Fruit fly (Drosophila melanogaster) Kc167 (cell line): ENCODE results near the gene MSAmiP.

Experiments used
- Myc ChIP-seq: fragments of >200 bp; optimal IDR thresholded peaks from 2 replicates; lab custom pipeline; 2017; ENCODE audit warnings: missing external identifiers
- Sin3A ChIP-seq: fragments of >200 bp; optimal IDR thresholded peaks from 2 replicates; lab custom pipeline; 2018; ENCODE audit warnings: missing external identifiers
- h ChIP-seq: fragments of >200 bp; optimal IDR thresholded peaks from 3 replicates; lab custom pipeline; 2018; ENCODE audit warnings: missing external identifiers
- insv ChIP-seq: fragments of >200 bp; optimal IDR thresholded peaks from 3 replicates; lab custom pipeline; 2018; ENCODE audit warnings: missing external identifiers
- psq ChIP-seq: fragments of >200 bp; optimal IDR thresholded peaks from 2 replicates; lab custom pipeline; 2017; ENCODE audit warnings: missing external identifiers
- ttk ChIP-seq: sonication (Bioruptor generic); optimal IDR thresholded peaks from 2 replicates; lab custom pipeline; 2017; ENCODE audit warnings: missing external identifiers

Gene MSAmiP

DNA sequence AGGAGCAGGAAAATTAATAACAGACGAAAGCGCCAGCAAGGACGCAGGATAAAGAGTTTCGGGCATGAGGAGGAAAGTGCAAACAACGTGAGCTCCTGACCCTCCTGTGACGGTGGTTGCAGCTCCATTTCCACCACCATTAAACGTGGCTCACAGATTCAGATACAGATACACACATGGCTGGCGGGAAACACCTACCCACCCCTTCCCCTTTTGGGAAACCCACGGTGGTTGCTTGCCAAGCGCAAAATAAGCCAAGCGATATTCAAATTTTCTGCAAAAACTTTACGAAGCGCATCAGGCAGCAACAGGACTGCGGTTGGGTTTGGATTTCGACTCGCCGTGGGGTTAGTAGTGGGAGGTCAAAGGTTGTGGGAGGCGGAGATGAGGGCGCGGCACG, 20.6 kb downstream of the MSAmiP start:
- TF ChIP-seq psq (lab: Kevin White, UChicago), result no peak
- TF ChIP-seq Sin3A (lab: Kevin White, UChicago), result no peak
- TF ChIP-seq Myc (lab: Kevin White, UChicago), result no peak
- TF ChIP-seq h (lab: Kevin White, UChicago), result no peak
- no peak for TF ChIP-seq insv (lab: Kevin White, UChicago)
- no peak for TF ChIP-seq ttk

- TF ChIP-seq ttk (no peak), Myc (lab: Kevin White, UChicago) (no peak), insv (lab: Kevin White, UChicago) (no peak), h (lab: Kevin White, UChicago) (no peak), Sin3A (lab: Kevin White, UChicago) (no peak), psq (lab: Kevin White, UChicago) (no peak)
Observed at dm6 chr3R:16872980-16873765, 22.9 kb downstream of the MSAmiP start.

DNA sequence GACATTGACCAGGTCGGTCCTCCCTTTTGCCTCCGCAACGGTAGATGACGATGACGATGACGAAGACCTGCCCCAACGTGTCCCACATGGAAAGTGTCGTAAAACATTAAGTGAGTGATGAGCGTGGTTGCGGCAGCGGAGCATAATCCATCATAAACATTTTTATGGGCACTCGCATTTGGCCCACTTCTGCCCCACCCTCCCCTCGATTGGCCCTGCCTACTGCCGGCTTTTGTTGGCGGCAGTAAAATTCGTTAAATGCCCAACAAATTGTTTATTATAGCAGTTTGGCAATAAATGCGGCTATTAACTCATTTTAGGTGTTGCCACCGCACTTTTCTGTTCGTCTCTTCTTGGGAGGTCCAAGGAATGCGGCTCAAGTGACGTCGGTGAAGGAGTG, 24.8 kb downstream of the MSAmiP start:
- no peak for TF ChIP-seq Myc (lab: Kevin White, UChicago)
- TF ChIP-seq psq (lab: Kevin White, UChicago), result no peak
- TF ChIP-seq h (lab: Kevin White, UChicago), result no peak
- TF ChIP-seq insv (lab: Kevin White, UChicago), result no peak
- TF ChIP-seq ttk, result no peak
- TF ChIP-seq Sin3A (lab: Kevin White, UChicago), result no peak

DNA sequence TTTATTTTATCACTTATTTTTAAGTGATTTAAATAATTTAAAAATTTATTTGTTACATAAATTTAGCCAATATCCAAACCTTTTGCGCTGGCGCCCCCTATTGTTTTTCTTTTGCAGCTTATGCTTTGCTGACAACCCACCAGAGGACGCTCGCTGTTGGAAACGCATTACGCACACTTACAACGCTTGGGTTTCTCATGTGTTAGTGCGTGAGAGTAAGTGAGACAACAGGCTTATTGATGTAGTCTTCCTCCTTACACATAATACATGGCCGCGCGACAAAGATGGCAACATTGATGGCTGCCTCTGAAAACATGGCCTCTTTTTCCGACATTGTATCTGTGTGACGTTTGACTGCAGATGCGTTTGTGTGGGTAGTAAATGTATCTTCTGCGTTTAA, 26.8 kb downstream of the MSAmiP start:
- TF ChIP-seq ttk, result no peak
- TF ChIP-seq Sin3A (lab: Kevin White, UChicago), result no peak
- TF ChIP-seq Myc (lab: Kevin White, UChicago), result no peak
- TF ChIP-seq psq (lab: Kevin White, UChicago), result no peak
- no peak for TF ChIP-seq insv (lab: Kevin White, UChicago)
- no peak for TF ChIP-seq h (lab: Kevin White, UChicago)

DNA sequence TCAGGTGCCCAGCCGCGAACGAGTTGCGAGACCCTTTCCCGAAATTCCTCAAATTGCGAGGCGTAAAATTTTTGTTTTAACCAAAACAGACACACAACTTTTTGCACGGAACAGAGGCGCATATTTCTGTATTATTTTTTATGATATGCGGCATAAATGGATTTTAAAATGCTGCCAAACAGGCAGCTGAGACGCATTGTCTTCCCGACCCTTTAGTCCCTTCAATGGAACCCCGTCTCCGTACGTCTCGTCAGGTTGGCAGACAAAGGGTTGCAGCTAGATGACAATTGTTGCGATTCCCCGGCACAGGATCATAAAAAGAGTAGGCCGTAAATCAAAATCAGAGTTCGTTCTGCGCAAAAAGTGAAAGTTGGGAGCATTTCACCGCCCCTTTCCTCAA, 31.1 kb downstream of the MSAmiP start:
- no peak for TF ChIP-seq Sin3A (lab: Kevin White, UChicago)
- no peak for TF ChIP-seq Myc (lab: Kevin White, UChicago)
- TF ChIP-seq psq (lab: Kevin White, UChicago), result no peak
- no peak for TF ChIP-seq ttk
- TF ChIP-seq insv (lab: Kevin White, UChicago), result no peak
- TF ChIP-seq h (lab: Kevin White, UChicago), result no peak

DNA sequence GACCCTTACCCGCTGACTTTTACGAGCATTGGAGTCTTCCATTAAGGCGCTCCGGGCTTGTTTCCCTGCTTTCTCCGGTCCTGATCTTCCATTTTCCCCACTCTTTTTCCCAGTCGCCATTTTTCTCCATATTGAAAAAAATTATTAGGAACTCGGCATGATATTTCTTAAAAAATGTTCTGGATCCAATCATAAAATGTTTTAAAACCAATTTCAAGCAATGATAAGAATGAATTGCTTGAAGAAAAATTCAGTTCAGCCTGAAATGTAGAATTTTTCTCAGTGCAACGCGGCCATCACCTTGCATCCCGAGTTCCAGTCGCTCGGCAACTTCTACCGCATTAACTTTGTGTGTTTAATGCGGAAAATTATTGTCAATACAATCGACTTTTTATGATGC, 34.9 kb downstream of the MSAmiP start:
- no peak for TF ChIP-seq ttk
- TF ChIP-seq Myc (lab: Kevin White, UChicago), result no peak
- no peak for TF ChIP-seq h (lab: Kevin White, UChicago)
- TF ChIP-seq insv (lab: Kevin White, UChicago), result no peak
- TF ChIP-seq psq (lab: Kevin White, UChicago), result no peak
- TF ChIP-seq Sin3A (lab: Kevin White, UChicago), result no peak

DNA sequence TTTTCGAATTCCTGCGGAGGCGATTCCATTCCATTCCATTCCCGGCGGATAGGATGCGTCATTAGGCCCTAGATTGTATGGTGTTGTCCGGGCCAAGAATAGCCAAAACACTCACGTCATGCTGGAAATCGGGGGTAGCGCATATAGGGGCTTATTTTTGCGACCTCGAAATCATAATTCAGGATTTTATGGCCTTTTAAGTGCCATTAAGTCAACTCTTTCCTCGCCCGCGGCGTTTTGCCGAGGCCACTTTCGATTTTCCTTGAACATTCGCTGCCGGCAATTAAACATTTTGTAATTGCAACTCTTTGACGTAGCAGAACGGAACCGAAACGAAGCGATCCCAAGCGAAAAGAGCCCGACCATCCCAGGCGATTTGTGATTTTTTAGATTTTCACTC, 36.4 kb downstream of the MSAmiP start:
- no peak for TF ChIP-seq Myc (lab: Kevin White, UChicago)

- no peak for TF ChIP-seq psq (lab: Kevin White, UChicago)
- TF ChIP-seq Sin3A (lab: Kevin White, UChicago), result no peak
- TF ChIP-seq h (lab: Kevin White, UChicago), result no peak
- TF ChIP-seq insv (lab: Kevin White, UChicago), result no peak
- no peak for TF ChIP-seq Myc (lab: Kevin White, UChicago)
- TF ChIP-seq ttk, result no peak
Observed at dm6 chr3R:16857029-16858027, 38.8 kb downstream of the MSAmiP start.

- no peak for TF ChIP-seq Myc (lab: Kevin White, UChicago)
Observed at dm6 chr3R:16855850-16856249, 40.2 kb downstream of the MSAmiP start.

- TF ChIP-seq Myc (lab: Kevin White, UChicago) (no peak), Sin3A (lab: Kevin White, UChicago) (no peak), ttk (no peak)
Observed at dm6 chr3R:16854505-16854904, 41.6 kb downstream of the MSAmiP start.

DNA sequence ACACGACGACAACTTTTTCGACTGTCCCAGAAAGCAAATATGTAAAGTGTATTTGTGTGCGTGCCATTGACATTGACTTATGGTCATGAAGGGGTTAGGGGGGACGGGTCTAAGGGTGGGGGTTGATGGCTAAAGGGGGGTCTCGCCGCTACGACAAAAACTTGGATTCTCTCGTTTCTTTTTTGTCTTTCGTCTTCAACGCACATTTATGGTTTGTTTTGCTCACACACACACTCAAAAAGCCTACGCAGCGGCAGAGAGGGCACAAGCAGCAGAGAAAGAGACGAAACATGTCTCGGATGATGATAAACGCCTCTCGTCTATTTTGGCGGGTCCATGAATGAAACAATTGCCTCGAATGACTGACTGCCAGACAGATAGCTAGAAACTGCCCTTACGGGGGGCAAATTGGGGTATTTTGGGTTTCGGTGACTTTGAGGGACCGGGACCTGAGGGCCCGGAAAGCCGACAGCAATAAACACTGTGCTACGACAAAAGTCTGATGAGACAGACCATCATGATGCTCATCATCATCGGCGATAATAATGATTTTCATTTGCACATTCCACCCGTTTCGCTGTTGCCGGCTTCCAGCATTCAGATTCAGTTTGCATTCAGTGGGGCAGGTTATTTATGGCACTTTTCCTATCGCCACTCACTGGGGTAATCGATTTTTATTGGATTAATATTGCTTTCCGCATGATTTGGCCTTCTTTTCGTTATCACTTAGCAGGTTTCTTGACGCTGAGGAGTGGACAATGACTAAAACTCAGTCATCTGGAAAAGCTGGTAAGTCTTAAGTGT, 45.2 kb downstream of the MSAmiP start:
- no peak for TF ChIP-seq insv (lab: Kevin White, UChicago)
- TF ChIP-seq h (lab: Kevin White, UChicago), result no peak
- TF ChIP-seq psq (lab: Kevin White, UChicago), result no peak
- no peak for TF ChIP-seq Myc (lab: Kevin White, UChicago)
- TF ChIP-seq ttk, result no peak
- TF ChIP-seq Sin3A (lab: Kevin White, UChicago), result no peak
